Fruit fly (Drosophila melanogaster): ENCODE measurements around the gene aus.
A peak's percentile ranks its signal among the peaks of the same experiment; 100 is the strongest.

The aus gene

DNA sequence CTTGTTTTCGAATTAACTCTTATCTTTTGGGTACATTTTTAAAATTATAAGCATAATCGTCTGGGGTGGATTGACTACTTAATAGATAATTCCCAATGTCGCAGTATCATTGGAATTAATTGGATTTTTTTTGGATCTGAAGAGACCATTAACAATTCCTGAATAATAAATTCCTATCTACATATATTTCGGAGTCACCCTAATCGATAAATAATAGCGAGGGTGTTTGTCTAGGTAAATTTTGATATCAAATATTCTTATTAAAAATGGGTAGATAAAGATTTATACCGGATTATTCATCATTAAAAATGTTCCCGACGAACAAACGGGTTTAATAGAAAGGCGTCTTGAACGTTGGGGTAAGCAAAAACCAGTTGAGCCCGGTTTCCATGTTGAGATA, 74.5 kb downstream of the aus start (continued):
- no peak for TF ChIP-seq CG3407 (GFP tag; optimal IDR thresholded peaks at IDR 0.05)
- TF ChIP-seq CG3065 (GFP tag; optimal IDR thresholded peaks at IDR 0.05) = no peak
- TF ChIP-seq CG4820 (GFP tag; optimal IDR thresholded peaks at IDR 0.05) = no peak
- no peak for TF ChIP-seq CG11560 (tag; IDR thresholded peaks at IDR 0.05)
- TF ChIP-seq Gug (GFP tag; IDR thresholded peaks at IDR 0.05) = no peak

DNA sequence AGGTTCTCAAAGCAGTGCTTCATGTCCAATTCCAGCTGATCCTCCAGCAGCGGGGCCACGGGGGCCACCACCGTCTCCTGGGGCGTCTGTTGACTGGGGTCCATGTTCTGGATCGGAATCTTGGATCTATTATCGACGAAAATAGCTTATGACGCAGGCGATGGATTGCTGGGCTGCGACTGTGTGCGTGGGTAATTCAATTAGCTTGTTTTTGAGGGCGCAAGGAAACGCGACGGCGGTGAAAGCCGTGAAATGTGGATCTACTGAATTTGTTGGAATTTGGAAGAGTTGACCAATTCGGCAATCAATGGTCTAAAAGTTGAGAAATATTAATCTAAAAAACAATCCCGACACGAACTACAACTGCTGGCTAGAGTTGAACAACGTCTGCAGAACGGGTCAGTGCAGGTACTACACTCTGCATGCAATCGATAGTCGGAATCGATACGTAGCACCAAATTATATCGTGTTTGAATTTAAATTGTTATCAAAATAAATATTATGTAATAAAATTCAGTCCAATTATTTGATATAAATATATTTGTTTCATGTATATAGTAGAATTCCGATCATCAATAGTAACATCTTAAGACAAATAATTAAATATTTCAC, 75.9 kb downstream of the aus start, which contains the start of gene CG3308:
Gene CG3308, minus strand, starts transcription at position 391 of the 612 bp plus-strand sequence.
- TF ChIP-seq NfI (GFP tag; optimal IDR thresholded peaks at IDR 0.05) = peak; percentile 49
- TF ChIP-seq ranshi (GFP tag; IDR thresholded peaks at IDR 0.05) = no peak
- TF ChIP-seq pb (GFP tag; optimal IDR thresholded peaks at IDR 0.05) = no peak
- no peak for TF ChIP-seq slou (GFP tag; optimal IDR thresholded peaks at IDR 0.05)
- TF ChIP-seq CG2678 (tag; optimal IDR thresholded peaks at IDR 0.05) = no peak
- peak; percentile 51; the same call in 1 of the 2 replicates for TF ChIP-seq CG32532 (GFP tag; IDR thresholded peaks at IDR 0.05)
- peak; percentile 75 for TF ChIP-seq Myb (GFP tag; optimal IDR thresholded peaks at IDR 0.05)
- TF ChIP-seq CG14050 (GFP tag; IDR thresholded peaks at IDR 0.05) = 0 out of 3 replicates have a peak, but pooled peaks have one; percentile 10
- TF ChIP-seq CG11456 (GFP tag; IDR thresholded peaks at IDR 0.05) = peak; percentile 67; the same call in 2 of the 3 replicates
- peak; percentile 79 for TF ChIP-seq CG42726 (GFP tag; IDR thresholded peaks at IDR 0.05; ENCODE audit: partially characterized antibody)
- TF ChIP-seq Dad (GFP tag; optimal IDR thresholded peaks at IDR 0.05) = peak; percentile 45
- peak; percentile 16 for TF ChIP-seq CG15601 (tag; optimal IDR thresholded peaks at IDR 0.05)
- peak; percentile 98 for TF ChIP-seq Dref (GFP tag; IDR thresholded peaks at IDR 0.05)
- TF ChIP-seq her (GFP tag; optimal IDR thresholded peaks at IDR 0.05) = peak; percentile 10
- no peak for TF ChIP-seq Fer2 (tag; optimal IDR thresholded peaks at IDR 0.05)
- TF ChIP-seq jumu (GFP tag; optimal IDR thresholded peaks at IDR 0.05) = peak; percentile 15
- TF ChIP-seq CG8388 (GFP tag; optimal IDR thresholded peaks at IDR 0.05) = no peak
- TF ChIP-seq MBD-R2 (GFP tag; IDR thresholded peaks at IDR 0.05) = peak; percentile 54
- TF ChIP-seq CG7928 (GFP tag; optimal IDR thresholded peaks at IDR 0.05) = peak; percentile 28
- peak; percentile 54 for TF ChIP-seq CG17829 (tag; optimal IDR thresholded peaks at IDR 0.05)
- peak; percentile 60; the same call in 2 of the 3 replicates for TF ChIP-seq Dbx (GFP tag; IDR thresholded peaks at IDR 0.05)
- peak; percentile 54; the same call in 1 of the 2 replicates for TF ChIP-seq CG16779 (GFP tag; IDR thresholded peaks at IDR 0.05)
- peak; percentile 68 for TF ChIP-seq hb (GFP tag; IDR thresholded peaks at IDR 0.05; ENCODE audit: partially characterized antibody)
- peak; percentile 23 for TF ChIP-seq zfh2 (GFP tag; optimal IDR thresholded peaks at IDR 0.05)
- TF ChIP-seq CG4404 (GFP tag; IDR thresholded peaks at IDR 0.05) = no peak
- peak; percentile 67; the same call in 1 of the 2 replicates for TF ChIP-seq NFAT (GFP tag; IDR thresholded peaks at IDR 0.05)
- TF ChIP-seq vvl (GFP tag; IDR thresholded peaks at IDR 0.05) = peak; percentile 58
- TF ChIP-seq CG10209 (GFP tag; optimal IDR thresholded peaks at IDR 0.05) = peak; percentile 1
- TF ChIP-seq ems (GFP tag; optimal IDR thresholded peaks at IDR 0.05) = peak; percentile 67
- no peak for TF ChIP-seq CG8765 (GFP tag; IDR thresholded peaks at IDR 0.05)
- peak; percentile 32 for TF ChIP-seq Fer3 (tag; optimal IDR thresholded peaks at IDR 0.05)
- TF ChIP-seq Mad (GFP tag; optimal IDR thresholded peaks at IDR 0.05) = peak; percentile 1
- TF ChIP-seq Hr51 (GFP tag; optimal IDR thresholded peaks at IDR 0.05) = peak in 1 of 2 experiments; percentile 10
- TF ChIP-seq ci (GFP tag; IDR thresholded peaks at IDR 0.05) = 0 out of 3 replicates have a peak, but pooled peaks have one; percentile 8
- TF ChIP-seq YL-1 (GFP tag; optimal IDR thresholded peaks at IDR 0.05) = peak; percentile 68
- peak; percentile 57 for TF ChIP-seq CG13296 (GFP tag; optimal IDR thresholded peaks at IDR 0.05)
- 0 out of 2 replicates have a peak, but pooled peaks have one; percentile 29 for TF ChIP-seq chm (GFP tag; IDR thresholded peaks at IDR 0.05)
- TF ChIP-seq CG10147 (GFP tag; optimal IDR thresholded peaks at IDR 0.05) = peak; percentile 9
- TF ChIP-seq Hmx (GFP tag; optimal IDR thresholded peaks at IDR 0.05) = no peak
- peak; percentile 24 for TF ChIP-seq pum (GFP tag; optimal IDR thresholded peaks at IDR 0.05)
- TF ChIP-seq insv (GFP tag; optimal IDR thresholded peaks at IDR 0.05) = peak in 1 of 2 experiments; percentile 26
- TF ChIP-seq CG7745 (tag; optimal IDR thresholded peaks at IDR 0.05) = no peak
- peak; percentile 75 for TF ChIP-seq CG14860 (GFP tag; IDR thresholded peaks at IDR 0.05; ENCODE audit: partially characterized antibody)
- TF ChIP-seq sens (GFP tag) = peak; percentile 69

All from whole organism, embryonic.